Fruit fly (Drosophila melanogaster) whole organism, wandering third instar larva: ENCODE results near the gene Fdx2.

ENCODE experiments used
- CG32264 ChIP-seq: fragments of 200-800 bp; sonication (Bioruptor generic); optimal IDR thresholded peaks from 2 replicates; lab custom pipeline; 2016; ENCODE audit warnings: missing biosample characterization, missing genetic modification characterization
- CG9705 ChIP-seq: fragments of 200-800 bp; sonication (Bioruptor generic); optimal IDR thresholded peaks from 2 replicates; lab custom pipeline; 2018; ENCODE audit warnings: missing biosample characterization, mild to moderate bottlenecking, missing genetic modification characterization
- CrebA ChIP-seq: fragments of 200-800 bp; sonication (Bioruptor generic); optimal IDR thresholded peaks from 2 replicates; lab custom pipeline; 2016; ENCODE audit warnings: missing biosample characterization, mild to moderate bottlenecking, missing genetic modification characterization, borderline replicate concordance
- Dfd ChIP-seq: fragments of >200 bp; optimal IDR thresholded peaks from 2 replicates; lab custom pipeline; 2017; ENCODE audit warnings: missing biosample characterization, missing genetic modification characterization
- GATAd ChIP-seq: sonication (Bioruptor generic); optimal IDR thresholded peaks from 2 replicates; lab custom pipeline; 2016; ENCODE audit warnings: missing biosample characterization, missing genetic modification characterization
- HLH106 ChIP-seq: fragments of 200-800 bp; optimal IDR thresholded peaks from 3 replicates; lab custom pipeline; 2019; ENCODE audit warnings: missing biosample characterization, mild to moderate bottlenecking, missing genetic modification characterization, moderate library complexity
- Hnf4 ChIP-seq: fragments of 200-800 bp; sonication (Bioruptor generic); optimal IDR thresholded peaks from 2 replicates; lab custom pipeline; 2016; ENCODE audit warnings: missing biosample characterization, mild to moderate bottlenecking, missing genetic modification characterization
- Hr83 ChIP-seq: fragments of 200-300 bp; sonication (Bioruptor generic); optimal IDR thresholded peaks from 2 replicates; lab custom pipeline; 2016; ENCODE audit warnings: missing biosample characterization, mild to moderate bottlenecking, missing genetic modification characterization, moderate library complexity; ENCODE audit not compliant: poor library complexity, severe bottlenecking
- Mio ChIP-seq: sonication (Bioruptor generic); optimal IDR thresholded peaks from 2 replicates; lab custom pipeline; 2016; ENCODE audit warnings: missing biosample characterization, missing genetic modification characterization
- Myc ChIP-seq: fragments of >200 bp; optimal IDR thresholded peaks from 2 replicates; lab custom pipeline; 2017
- N ChIP-seq: fragments of >200 bp; optimal IDR thresholded peaks from 2 replicates; lab custom pipeline; 2018; ENCODE audit warnings: missing biosample characterization, missing external identifiers, missing genetic modification characterization
- OdsH ChIP-seq: fragments of 200-800 bp; sonication (Bioruptor generic); optimal IDR thresholded peaks from 2 replicates; lab custom pipeline; 2016; ENCODE audit warnings: missing biosample characterization, mild to moderate bottlenecking, missing genetic modification characterization
- Rel ChIP-seq, 2 experiments: fragments of 200-800 bp; sonication (Bioruptor generic) in 1 of 2; optimal IDR thresholded peaks; 2 replicates in 1 of 2; 3 replicates in 1 of 2; lab custom pipeline; 2016 to 2019; ENCODE audit warnings: mild to moderate bottlenecking in 2 of 2, missing biosample characterization in 2 of 2, missing genetic modification characterization in 2 of 2, moderate library complexity in 1 of 2
- br ChIP-seq: fragments of 200-800 bp; sonication (Bioruptor generic); optimal IDR thresholded peaks from 2 replicates; lab custom pipeline; 2016; ENCODE audit warnings: missing biosample characterization, missing genetic modification characterization
- brk ChIP-seq: fragments of 200-800 bp; sonication (Bioruptor generic); optimal IDR thresholded peaks from 2 replicates; lab custom pipeline; 2016; ENCODE audit warnings: missing biosample characterization, mild to moderate bottlenecking, missing genetic modification characterization
- dl ChIP-seq, 2 experiments: fragments of 175-275, 200-275 bp in 1 of 2; fragments of 200-275 bp in 1 of 2; sonication (Bioruptor generic); optimal IDR thresholded peaks; lab custom pipeline; 2018; ENCODE audit warnings: mild to moderate bottlenecking in 2 of 2, missing biosample characterization in 2 of 2, missing genetic modification characterization in 2 of 2, moderate library complexity in 2 of 2; ENCODE audit not compliant: partially characterized antibody in 2 of 2, insufficient read depth in 1 of 2
- ey ChIP-seq: fragments of 200-800 bp; sonication (Bioruptor generic); optimal IDR thresholded peaks from 2 replicates; lab custom pipeline; 2016; ENCODE audit warnings: missing biosample characterization, missing genetic modification characterization
- foxo ChIP-seq, 2 experiments: fragments of 200-800 bp; sonication (Bioruptor generic); optimal IDR thresholded peaks; 2 replicates in 1 of 2; 3 replicates in 1 of 2; lab custom pipeline; 2016 to 2017; ENCODE audit warnings: missing biosample characterization in 2 of 2, missing genetic modification characterization in 2 of 2
- h ChIP-seq: fragments of 200-800 bp; sonication (Bioruptor generic); optimal IDR thresholded peaks from 3 replicates; lab custom pipeline; 2016; ENCODE audit warnings: missing biosample characterization, mild to moderate bottlenecking, missing genetic modification characterization
- jim ChIP-seq: fragments of 175-275, 200-325 bp; sonication (Bioruptor generic); optimal IDR thresholded peaks from 2 replicates; lab custom pipeline; 2016; ENCODE audit warnings: missing biosample characterization, mild to moderate bottlenecking, missing genetic modification characterization
- psq ChIP-seq: fragments of 200-800 bp; sonication (Bioruptor generic); optimal IDR thresholded peaks from 3 replicates; lab custom pipeline; 2017; ENCODE audit warnings: missing biosample characterization, mild to moderate bottlenecking, missing genetic modification characterization, moderate library complexity
- sage ChIP-seq: fragments of 200-800 bp; sonication (Bioruptor generic); optimal IDR thresholded peaks from 2 replicates; lab custom pipeline; 2016; ENCODE audit warnings: missing biosample characterization, mild to moderate bottlenecking, missing genetic modification characterization
- sv ChIP-seq: fragments of 200-800 bp; sonication (Bioruptor generic); optimal IDR thresholded peaks from 3 replicates; lab custom pipeline; 2016; ENCODE audit warnings: missing biosample characterization, missing genetic modification characterization
- tai ChIP-seq: sonication (Bioruptor generic); optimal IDR thresholded peaks from 2 replicates; lab custom pipeline; 2016; ENCODE audit warnings: missing biosample characterization, missing genetic modification characterization
- usp ChIP-seq: fragments of >200 bp; optimal IDR thresholded peaks from 2 replicates; lab custom pipeline; 2017; ENCODE audit warnings: missing biosample characterization, missing genetic modification characterization
- woc ChIP-seq: sonication (Bioruptor generic); optimal IDR thresholded peaks from 2 replicates; lab custom pipeline; 2016; ENCODE audit warnings: missing biosample characterization, mild to moderate bottlenecking, missing genetic modification characterization

The Fdx2 gene

DNA sequence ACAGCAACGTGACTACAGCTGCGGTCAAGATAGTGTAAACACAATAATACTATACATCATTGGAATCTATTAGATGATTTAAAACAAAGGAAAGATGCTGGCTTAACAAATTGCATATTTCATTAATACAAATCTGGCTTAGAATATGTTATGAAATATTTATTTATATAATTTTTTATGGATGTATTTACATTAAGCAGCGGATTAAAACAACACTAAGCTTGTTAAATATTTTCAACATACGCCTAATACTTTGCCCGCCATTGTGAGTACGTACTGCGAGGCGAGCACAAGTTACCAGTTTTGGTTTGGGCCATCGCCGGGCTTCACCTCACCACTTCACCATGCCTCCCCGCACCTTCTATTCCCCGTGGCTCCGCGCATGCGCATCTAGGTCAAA lies 22.4 kb upstream of the Fdx2 start (continued):
- TF ChIP-seq N (GFP tag; lab: Kevin White, UChicago) (no peak), HLH106 (tag; lab: Kevin White, UChicago) (peak; percentile 90)
- TF ChIP-seq, all 38 proteins: peak for 18

DNA sequence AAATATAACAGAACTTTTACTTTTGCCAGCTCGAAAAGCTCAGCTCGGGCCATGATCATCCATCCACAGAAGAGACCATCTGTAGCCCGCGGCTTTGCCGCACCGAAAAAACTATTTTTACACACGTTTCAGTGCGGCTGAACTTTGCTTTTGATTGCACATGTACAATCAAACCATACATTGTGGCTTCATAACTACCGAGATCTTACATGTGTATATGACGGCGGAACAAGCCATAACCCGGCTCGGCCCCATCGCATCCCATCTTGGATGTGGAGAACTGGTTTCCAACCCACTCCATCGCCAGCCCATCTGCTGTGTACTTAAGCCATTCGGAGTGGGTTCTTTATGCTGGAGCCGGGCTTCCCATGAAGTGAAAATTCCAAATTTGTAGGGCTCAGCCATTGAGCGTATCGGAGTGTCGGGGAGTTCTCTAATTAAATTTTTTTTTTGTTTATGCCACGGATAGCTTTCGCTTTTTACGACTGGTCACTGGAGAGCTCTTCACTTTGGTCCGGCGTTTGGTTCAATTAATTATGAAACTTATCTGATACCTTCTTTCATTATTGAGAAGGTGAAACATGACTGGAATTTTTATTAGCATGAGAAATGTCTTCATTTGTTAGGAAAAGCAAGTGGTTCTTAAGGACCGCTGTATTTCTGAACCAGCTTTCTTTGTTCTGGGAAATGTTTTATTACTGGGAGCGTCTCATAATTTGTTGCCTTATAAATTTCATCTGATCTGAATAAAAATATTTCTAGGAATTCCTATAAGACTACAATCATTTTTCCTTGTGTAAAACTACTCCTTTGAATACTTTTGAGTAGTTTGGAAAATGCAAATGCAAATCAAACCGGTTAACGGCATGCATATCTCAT lies 21.1 kb upstream of the Fdx2 start:
- no peak for TF ChIP-seq tai (GFP tag; lab: Kevin White, UChicago)
- no peak for TF ChIP-seq Hnf4
- TF ChIP-seq CrebA (GFP tag; lab: Kevin White, UChicago), result no peak
- TF ChIP-seq br (GFP tag; lab: Kevin White, UChicago), result no peak
- no peak for TF ChIP-seq Rel (GFP tag; optimal IDR thresholded peaks at IDR 0.05; lab: Kevin White, UChicago)
- TF ChIP-seq Rel (tag; optimal IDR thresholded peaks at IDR 0.05; lab: Kevin White, UChicago), result peak; percentile 1

DNA sequence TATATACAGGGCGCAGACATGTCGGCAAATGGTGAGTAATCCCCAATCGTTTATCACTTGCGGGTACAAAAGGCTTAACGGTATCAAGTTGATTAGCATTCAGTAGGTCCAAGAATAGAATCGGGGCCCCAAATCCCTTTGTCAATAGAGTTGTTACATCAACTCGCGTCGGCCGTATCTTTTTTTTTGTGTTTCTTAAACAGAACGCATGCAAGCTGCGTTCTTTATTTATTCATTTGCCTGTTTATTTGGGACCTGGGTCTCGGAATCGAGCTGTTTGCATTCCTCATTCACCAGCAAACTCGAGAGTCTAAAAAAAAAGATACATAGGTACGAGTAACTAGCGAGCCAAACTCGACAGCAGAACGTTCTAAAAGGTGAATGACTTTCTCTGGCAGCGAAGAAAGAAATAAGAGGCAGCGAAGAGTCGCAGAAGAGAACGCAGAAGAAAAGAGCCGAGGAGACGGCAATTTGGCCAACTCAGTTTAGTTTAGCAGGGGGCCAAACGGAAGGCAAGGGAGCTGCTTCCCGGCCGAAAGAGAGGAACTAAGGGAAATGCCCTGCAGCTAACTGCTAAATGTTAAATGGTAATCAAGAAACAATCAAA lies 20.0 kb upstream of the Fdx2 start:
- TF ChIP-seq psq (GFP tag; lab: Kevin White, UChicago), result peak; percentile 10
- TF ChIP-seq usp, result no peak

DNA sequence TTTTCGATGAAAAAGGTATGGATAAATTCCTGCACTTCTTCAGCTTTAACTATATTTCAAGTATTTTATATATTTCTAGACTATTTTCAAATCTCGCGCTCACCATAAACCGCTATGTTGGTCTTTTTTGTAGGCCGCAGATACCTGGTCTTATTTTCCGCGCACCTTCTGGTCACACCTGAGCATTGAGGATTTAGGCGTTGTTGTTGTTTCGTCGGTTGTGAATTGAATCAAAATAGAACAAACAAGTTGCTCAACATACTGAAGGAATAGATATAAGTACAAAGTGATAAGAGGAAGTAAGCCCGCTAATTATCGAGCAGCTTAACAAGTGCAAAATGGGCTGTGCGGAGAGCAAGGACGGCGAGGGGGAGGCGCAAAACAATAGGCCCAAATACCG lies 14.5 kb upstream of the Fdx2 start, which contains the start of gene Ctl1:
TSS of gene Ctl1 (plus strand) at position 167 of the 400 bp plus-strand sequence.
- TF ChIP-seq CG9705 (GFP tag; lab: Kevin White, UChicago) (no peak), jim (GFP tag; lab: Kevin White, UChicago) (no peak), ey (GFP tag; lab: Kevin White, UChicago) (no peak), GATAd (GFP tag; lab: Kevin White, UChicago) (no peak), dl (GFP tag; optimal IDR thresholded peaks at IDR 0.05; lab: Kevin White, UChicago; ENCODE audit: insufficient read depth in 1 of 2, partially characterized antibody in 2 of 2) (no peak), sage (GFP tag; lab: Kevin White, UChicago) (no peak), HLH106 (tag; lab: Kevin White, UChicago) (no peak), brk (GFP tag; lab: Kevin White, UChicago) (no peak), Dfd (GFP tag; lab: Kevin White, UChicago) (no peak), CG32264 (GFP tag; lab: Kevin White, UChicago) (no peak), usp (no peak), woc (GFP tag; lab: Kevin White, UChicago) (no peak), Mio (GFP tag; lab: Kevin White, UChicago) (no peak)

DNA sequence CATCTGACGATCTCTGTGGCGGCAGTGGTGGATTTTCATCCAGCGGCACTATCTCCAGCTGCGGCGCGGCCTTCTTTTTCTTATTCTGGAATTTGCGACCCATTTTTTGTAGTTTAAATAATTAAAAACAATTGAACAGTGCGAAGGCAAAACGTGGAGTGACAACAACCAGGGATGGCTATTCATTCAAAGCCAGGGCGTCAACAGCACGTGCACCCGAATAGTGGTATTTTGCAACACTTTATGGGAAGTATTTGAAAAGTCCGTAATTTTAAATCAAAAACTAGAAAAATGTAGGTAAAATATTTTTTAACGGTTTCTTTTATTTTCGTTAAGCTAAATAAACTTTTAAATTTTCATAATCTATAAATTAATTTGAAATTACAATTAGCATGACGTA lies 9.7 kb upstream of the Fdx2 start, which contains the start of gene CG11583:
TSS of gene CG11583 (minus strand) at position 191 of the 400 bp plus-strand sequence.
- TF ChIP-seq ey (GFP tag; lab: Kevin White, UChicago) (peak; percentile 41), foxo (GFP tag; optimal IDR thresholded peaks at IDR 0.05; lab: Kevin White, UChicago) (no peak), OdsH (GFP tag; lab: Kevin White, UChicago) (peak; percentile 32), sage (GFP tag; lab: Kevin White, UChicago) (no peak), Hr83 (GFP tag; lab: Kevin White, UChicago) (peak; percentile 70), Myc (lab: Kevin White, UChicago) (peak; percentile 57), psq (GFP tag; lab: Kevin White, UChicago) (peak; percentile 22), sv (GFP tag; lab: Kevin White, UChicago) (peak; percentile 9)

DNA sequence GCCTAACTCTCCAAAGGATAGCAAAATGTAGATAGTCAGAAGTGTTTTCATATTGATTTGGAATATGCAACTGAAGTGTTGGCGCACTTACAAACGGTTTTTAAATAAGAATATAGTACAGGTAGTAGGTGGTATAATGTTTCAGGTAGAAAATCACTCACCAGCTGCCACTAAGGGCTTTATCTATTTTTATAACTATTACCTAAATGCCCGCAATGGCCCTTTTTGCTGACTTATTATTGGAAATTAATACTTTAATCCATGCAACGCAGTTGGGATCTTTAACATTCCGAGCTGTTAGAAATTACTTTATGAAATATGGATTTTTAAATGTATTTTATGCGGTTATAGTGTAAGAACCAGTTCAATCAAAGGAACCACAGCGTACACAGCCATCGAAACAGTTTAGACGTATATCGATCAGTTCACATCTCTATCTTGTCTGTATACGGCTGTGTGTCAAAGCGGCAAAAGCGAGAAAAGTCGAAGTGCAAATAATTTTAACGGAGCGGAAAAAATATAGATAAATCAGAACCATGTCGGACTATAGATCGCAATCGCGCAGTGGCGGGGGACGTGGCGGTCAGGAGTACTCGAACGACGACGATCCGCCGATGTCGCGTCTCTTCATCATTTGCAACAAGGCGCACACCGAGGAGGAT lies 8.7 kb upstream of the Fdx2 start, which contains the start of the genes srw and CG1316:
TSS of gene srw (minus strand) at position 51 of the 662 bp plus-strand sequence.
TSS of gene CG1316 (plus strand) at position 424 of the 662 bp plus-strand sequence.
- TF ChIP-seq GATAd (GFP tag; lab: Kevin White, UChicago) (no peak), Rel (GFP tag; optimal IDR thresholded peaks at IDR 0.05; lab: Kevin White, UChicago) (no peak), Rel (tag; optimal IDR thresholded peaks at IDR 0.05; lab: Kevin White, UChicago) (no peak), Mio (GFP tag; lab: Kevin White, UChicago) (no peak), CG9705 (GFP tag; lab: Kevin White, UChicago) (no peak), h (GFP tag; lab: Kevin White, UChicago) (peak; percentile 45), jim (GFP tag; lab: Kevin White, UChicago) (no peak), Hnf4 (peak; percentile 44)
